Fruit fly (Drosophila melanogaster) whole organism, adult: ENCODE measurements around the gene CG43407.

ENCODE experiments used
- Hr96 ChIP-seq: fragments of 200-800 bp; sonication (Bioruptor generic); optimal IDR thresholded peaks from 2 replicates; lab custom pipeline; 2016; ENCODE audit warnings: missing biosample characterization, missing genetic modification characterization
- bab1 ChIP-seq: fragments of 200-800 bp; sonication (Bioruptor generic); optimal IDR thresholded peaks from 3 replicates; lab custom pipeline; 2019; ENCODE audit warnings: missing biosample characterization, mild to moderate bottlenecking, missing genetic modification characterization, moderate library complexity
- ovo ChIP-seq: fragments of 200-800 bp; sonication (Bioruptor generic); optimal IDR thresholded peaks from 2 replicates; lab custom pipeline; 2016; ENCODE audit warnings: missing biosample characterization, missing genetic modification characterization

- TF ChIP-seq bab1 (GFP tag; lab: Kevin White, UChicago) (no peak), ovo (GFP tag; lab: Kevin White, UChicago) (no peak), Hr96 (GFP tag; lab: Kevin White, UChicago) (no peak)
Measured at dm6 chr3L:19089120-19089519, 35.9 kb upstream of the CG43407 start.
